Worm (Caenorhabditis elegans) whole organism, early embryonic: ENCODE measurements around the gene rps-11.

Experiments
- B0310.2 ChIP-seq: sonication (generic microtip); optimal IDR thresholded peaks from 2 replicates; lab custom pipeline; 2016; ENCODE audit warnings: mild to moderate bottlenecking, missing genetic modification characterization, missing compliant biosample characterization
- F13C5.2 ChIP-seq: sonication (generic microtip); optimal IDR thresholded peaks from 2 replicates; lab custom pipeline; 2017; ENCODE audit warnings: mild to moderate bottlenecking, missing genetic modification characterization, inconsistent platforms, missing compliant biosample characterization
- aly-1 ChIP-seq: sonication (generic microtip); optimal IDR thresholded peaks from 2 replicates; lab custom pipeline; 2016; ENCODE audit warnings: missing genetic modification characterization, missing compliant biosample characterization
- ama-1 ChIP-seq: fragments of 150-350 bp; optimal IDR thresholded peaks from 2 replicates; lab custom pipeline; 2014
- ceh-13 ChIP-seq: fragments of 200-800 bp; sonication (Bioruptor generic); optimal IDR thresholded peaks from 2 replicates; lab custom pipeline; 2018; ENCODE audit warnings: mild to moderate bottlenecking, missing genetic modification characterization, missing compliant biosample characterization
- ceh-36 ChIP-seq: sonication (generic microtip); optimal IDR thresholded peaks from 2 replicates; lab custom pipeline; 2016; ENCODE audit warnings: missing genetic modification characterization, inconsistent platforms, missing compliant biosample characterization
- ets-7 ChIP-seq: sonication (generic microtip); optimal IDR thresholded peaks from 2 replicates; lab custom pipeline; 2016; ENCODE audit warnings: missing genotype, missing genetic modification characterization, missing compliant biosample characterization
- flt-1 ChIP-seq: fragments of 200-800 bp; sonication (Bioruptor generic); IDR thresholded peaks from 2 replicates; pipeline ENCODE4 v1.3.6; 2022; ENCODE audit warnings: missing genetic modification characterization, missing compliant biosample characterization
- hmbx-1 ChIP-seq: sonication (generic microtip); optimal IDR thresholded peaks from 2 replicates; lab custom pipeline; 2016; ENCODE audit warnings: mild to moderate bottlenecking, missing genetic modification characterization, missing compliant biosample characterization
- hmg-4 ChIP-seq: fragments of 200-800 bp; sonication (Bioruptor generic); optimal IDR thresholded peaks from 2 replicates; lab custom pipeline; 2018; ENCODE audit warnings: mild to moderate bottlenecking, missing genetic modification characterization, missing compliant biosample characterization
- hnd-1 ChIP-seq: sonication (generic microtip); optimal IDR thresholded peaks from 2 replicates; lab custom pipeline; 2016; ENCODE audit warnings: missing genetic modification characterization, missing compliant biosample characterization
- pes-1 ChIP-seq: fragments of 200-800 bp; sonication (Bioruptor generic); IDR thresholded peaks from 2 replicates; pipeline ENCODE4 v1.3.6; 2022; ENCODE audit warnings: missing genetic modification reagents, missing genetic modification characterization, missing compliant biosample characterization
- scrt-1 ChIP-seq: fragments of 200-800 bp; sonication (Bioruptor generic); IDR thresholded peaks from 2 replicates; pipeline ENCODE4 v1.3.6; 2022; ENCODE audit warnings: missing genetic modification characterization, missing compliant biosample characterization
- sea-1 ChIP-seq: fragments of 200-800 bp; sonication (Bioruptor generic); conservative IDR thresholded peaks from 2 replicates; pipeline ENCODE4 v1.3.6; 2022; ENCODE audit warnings: missing genetic modification characterization, missing compliant biosample characterization
- tbx-11 ChIP-seq: fragments of 200-800 bp; sonication (Bioruptor generic); IDR thresholded peaks from 2 replicates; pipeline ENCODE4 v1.3.6; 2022; ENCODE audit warnings: missing genetic modification characterization, missing compliant biosample characterization
- tbx-37 ChIP-seq: fragments of 200-800 bp; sonication (Bioruptor generic); conservative IDR thresholded peaks from 2 replicates; pipeline ENCODE4 v1.3.6; 2022; ENCODE audit warnings: missing genetic modification reagents, missing genetic modification characterization, missing compliant biosample characterization
- tra-4 ChIP-seq: sonication (generic microtip); optimal IDR thresholded peaks from 2 replicates; lab custom pipeline; 2017; ENCODE audit warnings: missing genetic modification characterization, missing compliant biosample characterization

rps-11 gene

ce11 chrIV:11643829-11644228, 41.4 kb downstream of the rps-11 start, which contains the start of gene prx-2:
Gene prx-2, plus strand, starts transcription at chrIV:11644129.
- TF ChIP-seq tbx-37 (GFP tag; lab: Robert Waterston, UW) (no peak), hmbx-1 (no peak), sea-1 (GFP tag; lab: Robert Waterston, UW) (no peak), tbx-11 (GFP tag; lab: Robert Waterston, UW) (no peak), F13C5.2 (tag; lab: Kevin White, UChicago) (no peak), ceh-36 (tag; lab: Kevin White, UChicago) (no peak), scrt-1 (GFP tag; lab: Robert Waterston, UW) (no peak), ceh-13 (no peak), B0310.2 (tag; lab: Kevin White, UChicago) (no peak), tra-4 (tag; lab: Kevin White, UChicago) (no peak), hmg-4 (GFP tag; lab: Kevin White, UChicago) (no peak), flt-1 (GFP tag; lab: Robert Waterston, UW) (no peak), ama-1 (lab: Kevin White, UChicago) (no peak), pes-1 (GFP tag; lab: Robert Waterston, UW) (no peak), hnd-1 (tag; lab: Kevin White, UChicago) (no peak), ets-7 (no peak), aly-1 (no peak)

ce11 chrIV:11644705-11645104, 42.3 kb downstream of the rps-11 start:
- no peak for TF ChIP-seq B0310.2 (tag; lab: Kevin White, UChicago)

ce11 chrIV:11645354-11645753, 42.9 kb downstream of the rps-11 start:
- TF ChIP-seq tbx-37 (GFP tag; lab: Robert Waterston, UW) (no peak), tbx-11 (GFP tag; lab: Robert Waterston, UW) (no peak), F13C5.2 (tag; lab: Kevin White, UChicago) (no peak)

- TF ChIP-seq ama-1 (lab: Kevin White, UChicago) (no peak), flt-1 (GFP tag; lab: Robert Waterston, UW) (no peak), ceh-36 (tag; lab: Kevin White, UChicago) (no peak), hmg-4 (GFP tag; lab: Kevin White, UChicago) (no peak), pes-1 (GFP tag; lab: Robert Waterston, UW) (no peak), aly-1 (no peak), ets-7 (no peak), hmbx-1 (no peak), sea-1 (GFP tag; lab: Robert Waterston, UW) (no peak)
Observed at ce11 chrIV:11646908-11647307, 44.5 kb downstream of the rps-11 start.

- TF ChIP-seq hnd-1 (tag; lab: Kevin White, UChicago) (no peak), flt-1 (GFP tag; lab: Robert Waterston, UW) (no peak), tbx-11 (GFP tag; lab: Robert Waterston, UW) (no peak), tra-4 (tag; lab: Kevin White, UChicago) (no peak), B0310.2 (tag; lab: Kevin White, UChicago) (no peak), hmg-4 (GFP tag; lab: Kevin White, UChicago) (no peak), hmbx-1 (no peak), ama-1 (lab: Kevin White, UChicago) (no peak), ceh-36 (tag; lab: Kevin White, UChicago) (no peak), aly-1 (no peak), sea-1 (GFP tag; lab: Robert Waterston, UW) (no peak), pes-1 (GFP tag; lab: Robert Waterston, UW) (no peak), tbx-37 (GFP tag; lab: Robert Waterston, UW) (no peak), ceh-13 (no peak), scrt-1 (GFP tag; lab: Robert Waterston, UW) (no peak), F13C5.2 (tag; lab: Kevin White, UChicago) (no peak), ets-7 (no peak)
Observed at ce11 chrIV:11649031-11649430, 46.6 kb downstream of the rps-11 start, which contains the start of gene ZK809.8. Gene ZK809.8, minus strand, starts transcription at chrIV:11649064.

- TF ChIP-seq ceh-13, result no peak
- no peak for TF ChIP-seq aly-1
- TF ChIP-seq hmg-4 (GFP tag; lab: Kevin White, UChicago), result no peak
- TF ChIP-seq hmbx-1, result no peak
- TF ChIP-seq ceh-36 (tag; lab: Kevin White, UChicago), result no peak
- no peak for TF ChIP-seq sea-1 (GFP tag; lab: Robert Waterston, UW)
- TF ChIP-seq tbx-11 (GFP tag; lab: Robert Waterston, UW), result no peak
- TF ChIP-seq F13C5.2 (tag; lab: Kevin White, UChicago), result no peak
- no peak for TF ChIP-seq scrt-1 (GFP tag; lab: Robert Waterston, UW)
- TF ChIP-seq ets-7, result no peak
- TF ChIP-seq tbx-37 (GFP tag; lab: Robert Waterston, UW), result no peak
- TF ChIP-seq pes-1 (GFP tag; lab: Robert Waterston, UW), result no peak
- TF ChIP-seq hnd-1 (tag; lab: Kevin White, UChicago), result no peak
- no peak for TF ChIP-seq tra-4 (tag; lab: Kevin White, UChicago)
- TF ChIP-seq flt-1 (GFP tag; lab: Robert Waterston, UW), result no peak
- no peak for TF ChIP-seq B0310.2 (tag; lab: Kevin White, UChicago)
- no peak for TF ChIP-seq ama-1 (lab: Kevin White, UChicago)
Observed at ce11 chrIV:11650344-11650743, 47.9 kb downstream of the rps-11 start.

- TF ChIP-seq ceh-36 (tag; lab: Kevin White, UChicago) (no peak), ceh-13 (no peak), F13C5.2 (tag; lab: Kevin White, UChicago) (no peak), pes-1 (GFP tag; lab: Robert Waterston, UW) (no peak), aly-1 (no peak), flt-1 (GFP tag; lab: Robert Waterston, UW) (no peak), ets-7 (no peak), tbx-11 (GFP tag; lab: Robert Waterston, UW) (no peak)
Observed at ce11 chrIV:11651965-11652453, 49.6 kb downstream of the rps-11 start, which contains the start of the genes acl-3 and ndub-6. Gene acl-3, minus strand, starts transcription at chrIV:11652023. Gene ndub-6, plus strand, starts transcription at chrIV:11652403.
